Fruit fly (Drosophila melanogaster): ENCODE data around the gene Cpr67Fa2.

DNA sequence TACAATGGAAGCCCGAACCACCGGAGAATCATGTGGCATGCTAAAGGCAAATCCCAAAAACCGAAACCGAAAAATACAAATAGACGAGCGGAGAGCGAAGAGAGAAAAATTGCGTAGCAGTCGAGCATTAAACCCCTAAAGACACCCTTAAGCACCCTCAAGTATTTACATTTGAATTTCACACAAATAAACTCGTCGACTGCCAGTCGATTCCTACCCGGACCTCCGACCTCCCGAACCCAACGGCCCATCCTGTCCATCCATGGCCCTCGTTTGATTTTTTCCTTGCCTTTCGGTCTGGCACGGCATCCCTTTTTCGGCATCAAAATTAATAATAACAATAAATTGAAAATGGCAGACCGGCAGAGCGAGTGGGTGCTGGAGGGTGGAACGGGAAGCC, 48.7 kb upstream of the Cpr67Fa2 start:
- TF ChIP-seq Lpt (GFP tag; optimal IDR thresholded peaks at IDR 0.05) (no peak), CG8632 (GFP tag; optimal IDR thresholded peaks at IDR 0.05) (no peak), Gug (GFP tag; IDR thresholded peaks at IDR 0.05) (no peak), CG1621 (tag; optimal IDR thresholded peaks at IDR 0.05) (no peak), Smox (GFP tag; optimal IDR thresholded peaks at IDR 0.05) (no peak), fkh (GFP tag; optimal IDR thresholded peaks at IDR 0.05) (no peak), CG3032 (tag; optimal IDR thresholded peaks at IDR 0.05) (no peak)

Data from whole organism, prepupa.